Worm (Caenorhabditis elegans) whole organism, L4 larva: ENCODE measurements around the gene lgc-35.

Experiments
- D1046.2 ChIP-seq: fragments of 200-800 bp; sonication (Bioruptor generic); IDR thresholded peaks from 2 replicates; pipeline ENCODE4 v1.3.6; 2022; ENCODE audit warnings: missing genetic modification characterization, missing compliant biosample characterization
- ZK546.5 ChIP-seq, 2 experiments: sonication (generic microtip); optimal IDR thresholded peaks; 2 replicates each; lab custom pipeline; 2017; ENCODE audit warnings: missing biosample characterization in 2 of 2, missing genetic modification characterization in 2 of 2
- daf-12 ChIP-seq: fragments of 150-350 bp; optimal IDR thresholded peaks from 2 replicates; lab custom pipeline; 2014; ENCODE audit warnings: missing biosample characterization, missing genetic modification reagents, missing genetic modification characterization
- duxl-1 ChIP-seq: sonication (generic microtip); optimal IDR thresholded peaks from 2 replicates; lab custom pipeline; 2016; ENCODE audit warnings: mild to moderate bottlenecking, missing genetic modification characterization, moderate library complexity, missing compliant biosample characterization; ENCODE audit not compliant: poor library complexity
- hlh-30 ChIP-seq: sonication (generic microtip); optimal IDR thresholded peaks from 2 replicates; lab custom pipeline; 2017; ENCODE audit warnings: antibody characterized with exemption, mild to moderate bottlenecking, missing genetic modification characterization, missing compliant biosample characterization; ENCODE audit not compliant: insufficient read depth
- mdt-29 ChIP-seq: fragments of 200-800 bp; sonication (Bioruptor generic); IDR thresholded peaks from 2 replicates; pipeline ENCODE4 v1.3.6; 2022; ENCODE audit warnings: missing genetic modification reagents, missing genetic modification characterization, missing compliant biosample characterization
- nhr-237 ChIP-seq: sonication (generic microtip); optimal IDR thresholded peaks from 2 replicates; lab custom pipeline; 2017; ENCODE audit warnings: missing biosample characterization, missing genetic modification characterization
- unc-39 ChIP-seq: sonication (generic microtip); optimal IDR thresholded peaks from 2 replicates; lab custom pipeline; 2017; ENCODE audit warnings: missing biosample characterization, missing genetic modification characterization
- unc-62 ChIP-seq, 3 experiments: fragments of 150-350 bp in 1 of 3; sonication (generic microtip); optimal IDR thresholded peaks in 2 of 3; peaks in 1 of 3; 1 replicate in 1 of 3; 2 replicates in 2 of 3; lab custom pipeline; 2014 to 2017; ENCODE audit warnings: missing biosample characterization in 3 of 3, missing genetic modification characterization in 3 of 3, missing genetic modification reagents in 3 of 3, missing genotype in 1 of 3

DNA sequence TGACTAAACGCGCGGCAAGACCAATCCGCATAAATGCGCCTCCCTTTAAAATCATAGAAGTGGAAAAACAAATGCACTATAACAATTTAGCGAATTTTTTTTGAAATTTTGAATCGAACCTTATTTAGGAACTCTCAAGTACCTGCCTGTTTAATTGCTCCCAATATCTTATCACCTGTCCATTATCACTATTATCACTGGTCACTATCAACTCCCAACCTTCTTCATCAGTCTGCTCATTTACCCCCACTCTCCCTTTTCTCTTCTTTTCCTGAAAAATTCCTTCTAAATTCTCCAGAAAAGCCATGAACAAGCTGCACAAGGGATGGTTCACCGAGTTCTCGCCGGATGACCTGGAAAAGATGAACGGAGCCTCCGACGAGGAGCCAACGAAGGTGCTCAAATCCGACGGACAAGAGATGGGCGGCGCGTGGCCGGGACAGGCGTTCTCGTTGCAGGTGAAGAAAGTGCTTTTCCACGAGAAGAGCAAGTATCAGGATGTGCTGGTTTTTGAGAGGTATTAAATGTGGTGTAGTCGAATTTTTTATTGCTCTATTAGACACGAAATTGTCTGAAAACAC lies 33.3 kb downstream of the lgc-35 start, which contains the start of gene spds-1:
- TF ChIP-seq D1046.2 (GFP tag; lab: Robert Waterston, UW) = no peak
- TF ChIP-seq daf-12 (tag; lab: Kevin White, UChicago) = no peak
- TF ChIP-seq unc-62 (GFP tag; optimal IDR thresholded peaks at IDR 0.05 in 1 of 2; lab: Kevin White, UChicago) = no peak
- TF ChIP-seq unc-62 (tag; optimal IDR thresholded peaks at IDR 0.05; lab: Kevin White, UChicago) = no peak
- TF ChIP-seq mdt-29 (GFP tag; lab: Robert Waterston, UW) = no peak
- no peak for TF ChIP-seq unc-39
- TF ChIP-seq hlh-30 = no peak
- TF ChIP-seq ZK546.5 (tag; optimal IDR thresholded peaks at IDR 0.05; lab: Kevin White, UChicago) = no peak
- TF ChIP-seq nhr-237 (tag; lab: Kevin White, UChicago) = no peak
- TF ChIP-seq duxl-1 (tag; lab: Kevin White, UChicago) = no peak
